Fruit fly (Drosophila melanogaster) whole organism, embryonic: ENCODE results near the gene Vha100-2.
A peak's percentile ranks its signal among the peaks of the same experiment; 100 is the strongest.

ENCODE experiments used
- Abd-B ChIP-seq: fragments of 200-800 bp; sonication (Bioruptor generic); optimal IDR thresholded peaks from 2 replicates; lab custom pipeline; 2018; ENCODE audit warnings: missing biosample characterization, mild to moderate bottlenecking, missing genetic modification characterization, moderate library complexity
- Ada2b ChIP-seq: fragments of 200-800 bp; sonication (Bioruptor generic); IDR thresholded peaks from 2 replicates; pipeline ENCODE4 v1.3.6; 2022; ENCODE audit warnings: missing biosample characterization, missing genetic modification characterization
- CG10147 ChIP-seq: fragments of 200-800 bp; sonication (Bioruptor generic); optimal IDR thresholded peaks from 2 replicates; lab custom pipeline; 2019; ENCODE audit warnings: missing biosample characterization, mild to moderate bottlenecking, missing genetic modification characterization, moderate library complexity
- CG11085 ChIP-seq: fragments of 200-800 bp; sonication (Bioruptor generic); IDR thresholded peaks from 2 replicates; pipeline ENCODE4 v1.3.6; 2022; ENCODE audit warnings: missing biosample characterization, missing genetic modification characterization
- CG12659 ChIP-seq: fragments of 200-800 bp; sonication (Bioruptor generic); optimal IDR thresholded peaks from 3 replicates; lab custom pipeline; 2017; ENCODE audit warnings: mild to moderate bottlenecking, missing biosample characterization, missing genetic modification reagents, missing genetic modification characterization
- CG17361 ChIP-seq: fragments of 200-800 bp; sonication (Bioruptor generic); IDR thresholded peaks from 3 replicates; pipeline ENCODE4 v1.3.6; 2022; ENCODE audit warnings: missing biosample characterization, missing genetic modification characterization
- CG17385 ChIP-seq: fragments of 200-800 bp; sonication (Bioruptor generic); optimal IDR thresholded peaks from 3 replicates; lab custom pipeline; 2018; ENCODE audit warnings: missing biosample characterization, mild to moderate bottlenecking, missing genetic modification characterization
- CG18599 ChIP-seq: fragments of 200-800 bp; sonication (Bioruptor generic); optimal IDR thresholded peaks from 3 replicates; lab custom pipeline; 2017; ENCODE audit warnings: missing biosample characterization, missing genetic modification characterization, mild to moderate bottlenecking, moderate library complexity, missing genetic modification reagents
- CG2129 ChIP-seq: fragments of 200-800 bp; sonication (Bioruptor generic); IDR thresholded peaks from 2 replicates; pipeline ENCODE4 v1.3.6; 2022; ENCODE audit warnings: missing biosample characterization, missing genetic modification characterization; ENCODE audit not compliant: partially characterized antibody
- CG30020 ChIP-seq: fragments of 200-800 bp; optimal IDR thresholded peaks from 2 replicates; lab custom pipeline; 2019; ENCODE audit warnings: missing biosample characterization, mild to moderate bottlenecking, missing genetic modification characterization, moderate library complexity
- CG3065 ChIP-seq: fragments of 200-800 bp; sonication (Bioruptor generic); optimal IDR thresholded peaks from 2 replicates; lab custom pipeline; 2016; ENCODE audit warnings: missing biosample characterization, missing genetic modification characterization
- CG31388 ChIP-seq: fragments of 200-800 bp; sonication (Bioruptor generic); optimal IDR thresholded peaks from 2 replicates; lab custom pipeline; 2016; ENCODE audit warnings: missing biosample characterization, missing genetic modification characterization
- CG3838 ChIP-seq: fragments of 200-800 bp; sonication (Bioruptor generic); optimal IDR thresholded peaks from 3 replicates; lab custom pipeline; 2016; ENCODE audit warnings: missing biosample characterization, missing genetic modification characterization
- CG7928 ChIP-seq: fragments of 200-800 bp; sonication (Bioruptor generic); optimal IDR thresholded peaks from 2 replicates; lab custom pipeline; 2017; ENCODE audit warnings: missing biosample characterization, mild to moderate bottlenecking, missing genetic modification characterization
- CG7963 ChIP-seq: fragments of 200-800 bp; sonication (Bioruptor generic); IDR thresholded peaks from 3 replicates; pipeline ENCODE4 v1.3.6; 2022; ENCODE audit warnings: missing biosample characterization, missing genetic modification characterization; ENCODE audit not compliant: partially characterized antibody
- CG8089 ChIP-seq: fragments of 200-800 bp; sonication (Bioruptor generic); optimal IDR thresholded peaks from 3 replicates; lab custom pipeline; 2016; ENCODE audit warnings: missing biosample characterization, missing genetic modification characterization
- CG8281 ChIP-seq: fragments of 200-800 bp; sonication (Bioruptor generic); optimal IDR thresholded peaks from 2 replicates; lab custom pipeline; 2018; ENCODE audit warnings: missing biosample characterization, mild to moderate bottlenecking, missing genetic modification characterization, moderate library complexity
- CG8765 ChIP-seq: fragments of 200-800 bp; sonication (Bioruptor generic); IDR thresholded peaks from 2 replicates; pipeline ENCODE4 v1.3.6; 2022; ENCODE audit warnings: missing biosample characterization, missing genetic modification characterization
- CG8944 ChIP-seq: fragments of 200-800 bp; sonication (Bioruptor generic); optimal IDR thresholded peaks from 3 replicates; lab custom pipeline; 2016; ENCODE audit warnings: missing biosample characterization, missing genetic modification characterization
- Dek ChIP-seq: fragments of 200-800 bp; sonication (Bioruptor generic); optimal IDR thresholded peaks from 3 replicates; lab custom pipeline; 2019; ENCODE audit warnings: missing biosample characterization, mild to moderate bottlenecking, missing genetic modification characterization, moderate library complexity
- Elba2 ChIP-seq: fragments of 200-800 bp; sonication (Bioruptor generic); optimal IDR thresholded peaks from 3 replicates; lab custom pipeline; 2016; ENCODE audit warnings: missing biosample characterization, missing genetic modification characterization
- Gsc ChIP-seq: fragments of 200-800 bp; sonication (Bioruptor generic); IDR thresholded peaks from 2 replicates; pipeline ENCODE4 v1.3.6; 2022; ENCODE audit warnings: missing biosample characterization, missing genetic modification characterization
- Hand ChIP-seq: fragments of 200-800 bp; sonication (Bioruptor generic); optimal IDR thresholded peaks from 2 replicates; lab custom pipeline; 2017; ENCODE audit warnings: mild to moderate bottlenecking, missing biosample characterization, missing genetic modification reagents, missing genetic modification characterization
- HmgZ ChIP-seq: fragments of 200-800 bp; sonication (Bioruptor generic); optimal IDR thresholded peaks from 2 replicates; lab custom pipeline; 2018; ENCODE audit warnings: missing biosample characterization, mild to moderate bottlenecking, missing genetic modification characterization
- Sry-β ChIP-seq: fragments of 200-800 bp; sonication (Bioruptor generic); optimal IDR thresholded peaks from 2 replicates; lab custom pipeline; 2018; ENCODE audit warnings: missing biosample characterization, mild to moderate bottlenecking, missing genetic modification characterization, moderate library complexity
- aop ChIP-seq: fragments of 200-800 bp; sonication (Bioruptor generic); IDR thresholded peaks from 2 replicates; pipeline ENCODE4 v1.3.6; 2022; ENCODE audit warnings: missing biosample characterization, missing genetic modification characterization
- ash1 ChIP-seq: fragments of 200-800 bp; sonication (Bioruptor generic); optimal IDR thresholded peaks from 2 replicates; lab custom pipeline; 2018; ENCODE audit warnings: missing biosample characterization, mild to moderate bottlenecking, missing genetic modification characterization
- bowl ChIP-seq: fragments of 200-800 bp; sonication (Bioruptor generic); IDR thresholded peaks from 2 replicates; pipeline ENCODE4 v1.3.6; 2022; ENCODE audit warnings: missing biosample characterization, missing genetic modification characterization
- cad ChIP-seq: fragments of >200 bp; optimal IDR thresholded peaks from 2 replicates; lab custom pipeline; 2017; ENCODE audit warnings: missing biosample characterization, missing genetic modification characterization
- cas ChIP-seq: fragments of 200-800 bp; sonication (Bioruptor generic); IDR thresholded peaks from 2 replicates; pipeline ENCODE4 v1.3.6; 2022; ENCODE audit warnings: missing biosample characterization, missing genetic modification characterization
- dm ChIP-seq: fragments of 200-800 bp; sonication (Bioruptor generic); optimal IDR thresholded peaks from 3 replicates; lab custom pipeline; 2016; ENCODE audit warnings: missing biosample characterization, missing genetic modification characterization
- fd102C ChIP-seq: fragments of 200-800 bp; sonication (Bioruptor generic); optimal IDR thresholded peaks from 2 replicates; lab custom pipeline; 2018; ENCODE audit warnings: missing biosample characterization, mild to moderate bottlenecking, missing genetic modification characterization, moderate library complexity
- fd64A ChIP-seq: fragments of 200-800 bp; sonication (Bioruptor generic); optimal IDR thresholded peaks from 3 replicates; lab custom pipeline; 2018; ENCODE audit warnings: missing biosample characterization, mild to moderate bottlenecking, missing genetic modification characterization
- gcm2 ChIP-seq: fragments of 200-800 bp; sonication (Bioruptor generic); optimal IDR thresholded peaks from 2 replicates; lab custom pipeline; 2016; ENCODE audit warnings: missing biosample characterization, missing genetic modification characterization
- gfzf ChIP-seq: fragments of 200-800 bp; sonication (Bioruptor generic); optimal IDR thresholded peaks from 2 replicates; lab custom pipeline; 2016; ENCODE audit warnings: missing biosample characterization, mild to moderate bottlenecking, missing genetic modification characterization, moderate library complexity
- grau ChIP-seq: fragments of 200-800 bp; optimal IDR thresholded peaks from 3 replicates; lab custom pipeline; 2019; ENCODE audit warnings: missing biosample characterization, mild to moderate bottlenecking, missing genetic modification characterization, moderate library complexity
- grn ChIP-seq: fragments of 200-800 bp; sonication (Bioruptor generic); optimal IDR thresholded peaks from 3 replicates; lab custom pipeline; 2017; ENCODE audit warnings: missing biosample characterization, missing genetic modification characterization
- lbe ChIP-seq: fragments of 200-800 bp; sonication (Bioruptor generic); optimal IDR thresholded peaks from 2 replicates; lab custom pipeline; 2016; ENCODE audit warnings: missing biosample characterization, mild to moderate bottlenecking, missing genetic modification characterization
- maf-S ChIP-seq: fragments of 200-800 bp; sonication (Bioruptor generic); optimal IDR thresholded peaks from 2 replicates; lab custom pipeline; 2016; ENCODE audit warnings: missing biosample characterization, missing genetic modification characterization
- mld ChIP-seq: fragments of 200-800 bp; sonication (Bioruptor generic); IDR thresholded peaks from 3 replicates; pipeline ENCODE4 v1.3.6; 2022; ENCODE audit warnings: missing biosample characterization, missing genetic modification characterization; ENCODE audit not compliant: partially characterized antibody
- nerfin-1 ChIP-seq: fragments of 200-800 bp; sonication (Bioruptor generic); optimal IDR thresholded peaks from 3 replicates; lab custom pipeline; 2019; ENCODE audit warnings: missing biosample characterization, mild to moderate bottlenecking, missing genetic modification characterization, moderate library complexity
- oc ChIP-seq: fragments of 200-800 bp; sonication (Bioruptor generic); optimal IDR thresholded peaks from 2 replicates; lab custom pipeline; 2018; ENCODE audit warnings: missing biosample characterization, mild to moderate bottlenecking, missing genetic modification characterization, moderate library complexity
- scrt ChIP-seq: fragments of 200-800 bp; sonication (Bioruptor generic); optimal IDR thresholded peaks from 2 replicates; lab custom pipeline; 2018; ENCODE audit warnings: missing biosample characterization, mild to moderate bottlenecking, missing genetic modification characterization, moderate library complexity
- sens ChIP-seq: fragments of 200-800 bp; sonication (Bioruptor generic); peaks from one replicate; lab custom pipeline; 2016; ENCODE audit warnings: missing biosample characterization, missing genetic modification characterization
- seq ChIP-seq: fragments of 200-800 bp; sonication (Bioruptor generic); IDR thresholded peaks from 2 replicates; pipeline ENCODE4 v1.3.6; 2022; ENCODE audit warnings: missing biosample characterization, missing genetic modification characterization
- sr ChIP-seq: fragments of 200-800 bp; sonication (Bioruptor generic); IDR thresholded peaks from 3 replicates; pipeline ENCODE4 v1.3.6; 2022; ENCODE audit warnings: missing biosample characterization, missing genetic modification characterization
- twi ChIP-seq: fragments of 200-800 bp; optimal IDR thresholded peaks from 2 replicates; lab custom pipeline; 2019; ENCODE audit warnings: missing biosample characterization, mild to moderate bottlenecking, missing genetic modification characterization, moderate library complexity
- vvl ChIP-seq: fragments of 200-800 bp; sonication (Bioruptor generic); IDR thresholded peaks from 2 replicates; pipeline ENCODE4 v1.3.6; 2022; ENCODE audit warnings: missing biosample characterization, missing genetic modification characterization
- wek ChIP-seq: fragments of 200-800 bp; sonication (Bioruptor generic); optimal IDR thresholded peaks from 3 replicates; lab custom pipeline; 2018; ENCODE audit warnings: missing biosample characterization, mild to moderate bottlenecking, missing genetic modification characterization, moderate library complexity
- zen2 ChIP-seq: fragments of 200-800 bp; sonication (Bioruptor generic); IDR thresholded peaks from 3 replicates; pipeline ENCODE4 v1.3.6; 2022; ENCODE audit warnings: missing biosample characterization, missing genetic modification characterization; ENCODE audit not compliant: partially characterized antibody

Vha100-2 gene

dm6 chr3R:18365978-18366643, 32.9 kb downstream of the Vha100-2 start, which contains the start of the genes WRNexo and Nup43 (continued):
- no peak for TF ChIP-seq oc (tag; lab: Kevin White, UChicago)
- TF ChIP-seq sens (GFP tag; lab: Kevin White, UChicago), result peak; percentile 90
- TF ChIP-seq wek (GFP tag; lab: Kevin White, UChicago), result no peak
- TF ChIP-seq CG17361 (GFP tag; lab: Robert Waterston, UW), result peak; percentile 84
- TF ChIP-seq CG31388 (GFP tag; lab: Kevin White, UChicago), result no peak
- TF ChIP-seq Elba2, result peak; percentile 16
- no peak for TF ChIP-seq bowl
- TF ChIP-seq Abd-B (GFP tag; lab: Kevin White, UChicago), result peak; percentile 47
- no peak for TF ChIP-seq CG18599 (GFP tag; lab: Kevin White, UChicago)
- no peak for TF ChIP-seq gcm2 (GFP tag; lab: Kevin White, UChicago)
- TF ChIP-seq CG8281 (tag; lab: Kevin White, UChicago), result no peak
- peak; percentile 72 for TF ChIP-seq CG30020 (tag; lab: Kevin White, UChicago)
- TF ChIP-seq aop, result no peak
- TF ChIP-seq CG3065, result no peak
- TF ChIP-seq ash1 (GFP tag; lab: Kevin White, UChicago), result no peak
- TF ChIP-seq CG11085 (GFP tag; lab: Robert Waterston, UW), result no peak
- TF ChIP-seq grau (tag; lab: Kevin White, UChicago), result peak; percentile 52
- no peak for TF ChIP-seq Dek (tag; lab: Kevin White, UChicago)
- no peak; the same call in 1 of the 2 replicates for TF ChIP-seq vvl (GFP tag; lab: Robert Waterston, UW)
- peak; percentile 82 for TF ChIP-seq gfzf (GFP tag; lab: Kevin White, UChicago)
- no peak for TF ChIP-seq Gsc (GFP tag; lab: Robert Waterston, UW)
- no peak for TF ChIP-seq CG10147 (GFP tag; lab: Kevin White, UChicago)
- no peak for TF ChIP-seq CG3838
- no peak for TF ChIP-seq lbe
- TF ChIP-seq fd64A (GFP tag; lab: Kevin White, UChicago), result no peak
- no peak for TF ChIP-seq cad (GFP tag; lab: Kevin White, UChicago)
- TF ChIP-seq Ada2b (GFP tag; lab: Robert Waterston, UW), result peak; percentile 46; the same call in 1 of the 2 replicates
- no peak for TF ChIP-seq CG8089
- no peak for TF ChIP-seq maf-S
- TF ChIP-seq CG8765, result no peak
- no peak for TF ChIP-seq CG7963 (GFP tag; lab: Robert Waterston, UW)
- TF ChIP-seq zen2 (GFP tag; lab: Robert Waterston, UW), result no peak
- TF ChIP-seq fd102C (GFP tag; lab: Kevin White, UChicago), result no peak
- TF ChIP-seq Sry-β (GFP tag; lab: Kevin White, UChicago), result no peak
- TF ChIP-seq Hand (GFP tag; lab: Kevin White, UChicago), result no peak
- no peak for TF ChIP-seq scrt (GFP tag; lab: Kevin White, UChicago)
- TF ChIP-seq mld (GFP tag; lab: Robert Waterston, UW), result no peak
- no peak for TF ChIP-seq twi (tag; lab: Kevin White, UChicago)
- no peak for TF ChIP-seq CG17385 (GFP tag; lab: Kevin White, UChicago)
- TF ChIP-seq cas (GFP tag; lab: Robert Waterston, UW), result peak; percentile 28; the same call in 1 of the 2 replicates
- peak; percentile 87 for TF ChIP-seq CG7928 (GFP tag; lab: Kevin White, UChicago)
- peak; percentile 31 for TF ChIP-seq dm
- TF ChIP-seq seq (GFP tag; lab: Robert Waterston, UW), result no peak
- peak; percentile 42 for TF ChIP-seq CG8944 (GFP tag; lab: Kevin White, UChicago)
- TF ChIP-seq grn (GFP tag; lab: Kevin White, UChicago), result no peak
- no peak for TF ChIP-seq sr (GFP tag; lab: Robert Waterston, UW)
- TF ChIP-seq CG2129 (GFP tag; lab: Robert Waterston, UW), result no peak
- TF ChIP-seq CG12659, result peak; percentile 53
- TF ChIP-seq HmgZ (tag; lab: Kevin White, UChicago), result no peak
- peak; percentile 14 for TF ChIP-seq nerfin-1
